Fruit fly (Drosophila melanogaster): ENCODE results near the gene mib2.

- TF ChIP-seq ttk (optimal IDR thresholded peaks at IDR 0.05) (no peak), h (optimal IDR thresholded peaks at IDR 0.05) (no peak), insv (optimal IDR thresholded peaks at IDR 0.05) (no peak), psq (optimal IDR thresholded peaks at IDR 0.05) (no peak), Sin3A (optimal IDR thresholded peaks at IDR 0.05) (no peak), Myc (optimal IDR thresholded peaks at IDR 0.05) (no peak)
These were observed 30.5 kb downstream of the mib2 start, which contains the start of gene CG17343 for dm6 chr2L:19064706-19065105.
